1 fruit fly cellular context compared by ENCODE assay signal in genomic region chr3R:31696664-31697063, dm6.
TF ChIP-seq lines count a peak whose summit lies in the region.

No protein-coding gene starts in this region.

TF ChIP-seq in whole organism, embryonic, 481 proteins besides CTCF, POLR2A, EP300 and RAD21 (continued from another document and continues in another):
- TF ChIP-seq Stat92E (GFP tag; optimal IDR thresholded peaks at IDR 0.05; lab: Kevin White, UChicago) = no peak
- peak; percentile 6 for TF ChIP-seq phol (tag; optimal IDR thresholded peaks at IDR 0.05; lab: Kevin White, UChicago)
- TF ChIP-seq Blimp-1 (GFP tag; optimal IDR thresholded peaks at IDR 0.05; lab: Kevin White, UChicago) = peak; percentile 23
- no peak for TF ChIP-seq wek (GFP tag; optimal IDR thresholded peaks at IDR 0.05; lab: Kevin White, UChicago)
- TF ChIP-seq CG17829 (tag; optimal IDR thresholded peaks at IDR 0.05; lab: Kevin White, UChicago) = peak; percentile 13
- TF ChIP-seq CG34376 (GFP tag; optimal IDR thresholded peaks at IDR 0.05; lab: Kevin White, UChicago) = no peak
- TF ChIP-seq dan (GFP tag; IDR thresholded peaks at IDR 0.05; lab: Robert Waterston, UW) = no peak
- TF ChIP-seq CG9437 (GFP tag; optimal IDR thresholded peaks at IDR 0.05; lab: Kevin White, UChicago) = no peak
- TF ChIP-seq Ravus (GFP tag; IDR thresholded peaks at IDR 0.05; lab: Robert Waterston, UW) = no peak
- no peak for TF ChIP-seq CG6683 (GFP tag; optimal IDR thresholded peaks at IDR 0.05; lab: Kevin White, UChicago)
- no peak for TF ChIP-seq CG1832 (GFP tag; optimal IDR thresholded peaks at IDR 0.05; lab: Kevin White, UChicago)
- TF ChIP-seq CG7372 (GFP tag; IDR thresholded peaks at IDR 0.05; lab: Robert Waterston, UW) = no peak
- TF ChIP-seq kay (GFP tag; optimal IDR thresholded peaks at IDR 0.05; lab: Kevin White, UChicago) = no peak
- no peak for TF ChIP-seq croc (GFP tag; conservative IDR thresholded peaks at IDR 0.05; lab: Robert Waterston, UW)
- no peak for TF ChIP-seq CG7963 (GFP tag; IDR thresholded peaks at IDR 0.05; lab: Robert Waterston, UW; ENCODE audit: partially characterized antibody)
- peak; percentile 24 for TF ChIP-seq CG8388 (GFP tag; optimal IDR thresholded peaks at IDR 0.05; lab: Kevin White, UChicago)
- no peak for TF ChIP-seq CG10366 (GFP tag; IDR thresholded peaks at IDR 0.05; lab: Robert Waterston, UW)
- TF ChIP-seq Antp (GFP tag; optimal IDR thresholded peaks at IDR 0.05; lab: Kevin White, UChicago) = peak; percentile 28
- no peak for TF ChIP-seq vvl (GFP tag; IDR thresholded peaks at IDR 0.05; lab: Robert Waterston, UW)
- TF ChIP-seq lola (GFP tag; optimal IDR thresholded peaks at IDR 0.05; lab: Kevin White, UChicago) = peak in 1 of 3 experiments; percentile 54
- TF ChIP-seq Med (GFP tag; lab: Kevin White, UChicago) = peak; percentile 20
- no peak for TF ChIP-seq Mrtf (GFP tag; IDR thresholded peaks at IDR 0.05; lab: Robert Waterston, UW)
- TF ChIP-seq CG6854 (GFP tag; optimal IDR thresholded peaks at IDR 0.05; lab: Kevin White, UChicago) = no peak
- TF ChIP-seq CG2712 (tag; optimal IDR thresholded peaks at IDR 0.05; lab: Kevin White, UChicago) = peak; percentile 59
- TF ChIP-seq sim (GFP tag; IDR thresholded peaks at IDR 0.05; lab: Robert Waterston, UW) = no peak
- no peak for TF ChIP-seq Oli (tag; optimal IDR thresholded peaks at IDR 0.05; lab: Kevin White, UChicago)
- no peak for TF ChIP-seq E2f2 (GFP tag; IDR thresholded peaks at IDR 0.05; lab: Robert Waterston, UW)
- peak; percentile 18 for TF ChIP-seq CG30403 (GFP tag; optimal IDR thresholded peaks at IDR 0.05; lab: Kevin White, UChicago)
- TF ChIP-seq chif (GFP tag; optimal IDR thresholded peaks at IDR 0.05; lab: Kevin White, UChicago) = peak in 1 of 2 experiments; percentile 26
- no peak for TF ChIP-seq CG14014 (GFP tag; IDR thresholded peaks at IDR 0.05; lab: Robert Waterston, UW)
- TF ChIP-seq sug (tag; optimal IDR thresholded peaks at IDR 0.05; lab: Kevin White, UChicago) = no peak
- TF ChIP-seq CG7556 (GFP tag; optimal IDR thresholded peaks at IDR 0.05; lab: Kevin White, UChicago) = no peak
- TF ChIP-seq CG18764 (GFP tag; optimal IDR thresholded peaks at IDR 0.05; lab: Kevin White, UChicago) = no peak
- no peak for TF ChIP-seq slbo (GFP tag; IDR thresholded peaks at IDR 0.05; lab: Robert Waterston, UW)
- no peak for TF ChIP-seq Abd-B (GFP tag; optimal IDR thresholded peaks at IDR 0.05; lab: Kevin White, UChicago)
- TF ChIP-seq gem (tag; optimal IDR thresholded peaks at IDR 0.05; lab: Kevin White, UChicago) = peak; percentile 51
- TF ChIP-seq MBD-R2 (GFP tag; IDR thresholded peaks at IDR 0.05; lab: Robert Waterston, UW) = no peak
- TF ChIP-seq CG18262 (tag; optimal IDR thresholded peaks at IDR 0.05; lab: Kevin White, UChicago) = peak; percentile 29
- no peak for TF ChIP-seq dimm (GFP tag; IDR thresholded peaks at IDR 0.05; lab: Robert Waterston, UW)
- no peak for TF ChIP-seq slou (GFP tag; optimal IDR thresholded peaks at IDR 0.05; lab: Kevin White, UChicago)
- TF ChIP-seq stwl (tag; optimal IDR thresholded peaks at IDR 0.05; lab: Kevin White, UChicago) = no peak
- no peak for TF ChIP-seq C15 (GFP tag; IDR thresholded peaks at IDR 0.05; lab: Robert Waterston, UW)
- peak; percentile 32 for TF ChIP-seq nmo (GFP tag; optimal IDR thresholded peaks at IDR 0.05; lab: Kevin White, UChicago)
- no peak for TF ChIP-seq CG18011 (GFP tag; optimal IDR thresholded peaks at IDR 0.05; lab: Kevin White, UChicago)
- TF ChIP-seq CG9817 (tag; optimal IDR thresholded peaks at IDR 0.05; lab: Kevin White, UChicago) = no peak
- TF ChIP-seq Elba2 (GFP tag; optimal IDR thresholded peaks at IDR 0.05; lab: Kevin White, UChicago) = no peak
- TF ChIP-seq CG32532 (GFP tag; IDR thresholded peaks at IDR 0.05; lab: Robert Waterston, UW) = no peak
- no peak for TF ChIP-seq Usf (GFP tag; optimal IDR thresholded peaks at IDR 0.05; lab: Kevin White, UChicago)
- no peak for TF ChIP-seq H15 (GFP tag; IDR thresholded peaks at IDR 0.05; lab: Robert Waterston, UW)
- no peak for TF ChIP-seq chinmo (GFP tag; IDR thresholded peaks at IDR 0.05; lab: Robert Waterston, UW; ENCODE audit: partially characterized antibody)
- TF ChIP-seq Dad (GFP tag; optimal IDR thresholded peaks at IDR 0.05; lab: Kevin White, UChicago) = no peak
- TF ChIP-seq MESR4 (GFP tag; optimal IDR thresholded peaks at IDR 0.05; lab: Kevin White, UChicago) = no peak
- peak; percentile 9 for TF ChIP-seq CG8089 (GFP tag; optimal IDR thresholded peaks at IDR 0.05; lab: Kevin White, UChicago)
- no peak for TF ChIP-seq jigr1 (GFP tag; IDR thresholded peaks at IDR 0.05; lab: Robert Waterston, UW)
- TF ChIP-seq lmd (GFP tag; IDR thresholded peaks at IDR 0.05; lab: Robert Waterston, UW) = no peak
- TF ChIP-seq Ptx1 (GFP tag; IDR thresholded peaks at IDR 0.05; lab: Robert Waterston, UW) = no peak
- TF ChIP-seq CG4404 (GFP tag; IDR thresholded peaks at IDR 0.05; lab: Robert Waterston, UW) = no peak
- TF ChIP-seq CG16779 (GFP tag; IDR thresholded peaks at IDR 0.05; lab: Robert Waterston, UW) = no peak
- TF ChIP-seq CG7357 (GFP tag; IDR thresholded peaks at IDR 0.05; lab: Robert Waterston, UW) = peak; percentile 18; the same call in 1 of the 3 replicates
- TF ChIP-seq Doc2 (GFP tag; IDR thresholded peaks at IDR 0.05; lab: Robert Waterston, UW) = no peak
- no peak for TF ChIP-seq Hey (tag; optimal IDR thresholded peaks at IDR 0.05; lab: Kevin White, UChicago)
- no peak for TF ChIP-seq oc (tag; optimal IDR thresholded peaks at IDR 0.05; lab: Kevin White, UChicago)
- TF ChIP-seq CG12071 (GFP tag; optimal IDR thresholded peaks at IDR 0.05; lab: Kevin White, UChicago) = no peak
- no peak for TF ChIP-seq Poxn (GFP tag; IDR thresholded peaks at IDR 0.05; lab: Robert Waterston, UW)
- TF ChIP-seq bbx (GFP tag; IDR thresholded peaks at IDR 0.05; lab: Robert Waterston, UW; ENCODE audit: partially characterized antibody) = no peak
- no peak for TF ChIP-seq ind (GFP tag; optimal IDR thresholded peaks at IDR 0.05; lab: Kevin White, UChicago)
- TF ChIP-seq CG34224 (GFP tag; IDR thresholded peaks at IDR 0.05; lab: Robert Waterston, UW; ENCODE audit: partially characterized antibody) = no peak
- TF ChIP-seq CG11504 (tag; optimal IDR thresholded peaks at IDR 0.05; lab: Kevin White, UChicago) = no peak
- TF ChIP-seq HmgZ (tag; optimal IDR thresholded peaks at IDR 0.05; lab: Kevin White, UChicago) = no peak
- TF ChIP-seq CG12744 (GFP tag; optimal IDR thresholded peaks at IDR 0.05; lab: Kevin White, UChicago) = no peak
- no peak for TF ChIP-seq Lpt (GFP tag; optimal IDR thresholded peaks at IDR 0.05; lab: Kevin White, UChicago)
- TF ChIP-seq fd64A (GFP tag; optimal IDR thresholded peaks at IDR 0.05; lab: Kevin White, UChicago) = no peak
- no peak for TF ChIP-seq CG11456 (GFP tag; IDR thresholded peaks at IDR 0.05; lab: Robert Waterston, UW)
- TF ChIP-seq zfh1 (GFP tag; IDR thresholded peaks at IDR 0.05; lab: Robert Waterston, UW) = 0 out of 3 replicates have a peak, but pooled peaks have one; percentile 11
- TF ChIP-seq amos (GFP tag; IDR thresholded peaks at IDR 0.05; lab: Robert Waterston, UW; ENCODE audit: partially characterized antibody) = no peak
- TF ChIP-seq p53 (GFP tag; optimal IDR thresholded peaks at IDR 0.05; lab: Kevin White, UChicago) = no peak
- TF ChIP-seq NC2α (GFP tag; optimal IDR thresholded peaks at IDR 0.05; lab: Kevin White, UChicago) = no peak
- TF ChIP-seq exex (tag; optimal IDR thresholded peaks at IDR 0.05; lab: Kevin White, UChicago) = no peak
- no peak for TF ChIP-seq ewg (GFP tag; optimal IDR thresholded peaks at IDR 0.05; lab: Kevin White, UChicago)
- TF ChIP-seq Ets65A (GFP tag; lab: Kevin White, UChicago) = peak; percentile 54
- TF ChIP-seq CG2202 (tag; optimal IDR thresholded peaks at IDR 0.05; lab: Kevin White, UChicago) = peak; percentile 15
- no peak for TF ChIP-seq Mes4 (GFP tag; optimal IDR thresholded peaks at IDR 0.05; lab: Kevin White, UChicago)
- peak; percentile 6 for TF ChIP-seq CG6254 (GFP tag; optimal IDR thresholded peaks at IDR 0.05; lab: Kevin White, UChicago)
- TF ChIP-seq grau (tag; optimal IDR thresholded peaks at IDR 0.05; lab: Kevin White, UChicago) = peak; percentile 18
- TF ChIP-seq bab2 (GFP tag; optimal IDR thresholded peaks at IDR 0.05; lab: Kevin White, UChicago) = no peak
- TF ChIP-seq unpg (GFP tag; optimal IDR thresholded peaks at IDR 0.05; lab: Kevin White, UChicago) = peak; percentile 37
- peak; percentile 11 for TF ChIP-seq CG10209 (GFP tag; optimal IDR thresholded peaks at IDR 0.05; lab: Kevin White, UChicago)
- TF ChIP-seq CG4707 (GFP tag; optimal IDR thresholded peaks at IDR 0.05; lab: Kevin White, UChicago) = no peak
- TF ChIP-seq CG17328 (GFP tag; IDR thresholded peaks at IDR 0.05; lab: Robert Waterston, UW) = peak; percentile 50; the same call in 1 of the 2 replicates
- peak; percentile 42 for TF ChIP-seq CG12391 (tag; optimal IDR thresholded peaks at IDR 0.05; lab: Kevin White, UChicago)
- no peak for TF ChIP-seq mam (GFP tag; optimal IDR thresholded peaks at IDR 0.05; lab: Kevin White, UChicago)
- peak; percentile 64 for TF ChIP-seq Xrp1 (GFP tag; IDR thresholded peaks at IDR 0.05; lab: Robert Waterston, UW)
- TF ChIP-seq gcm (GFP tag; optimal IDR thresholded peaks at IDR 0.05; lab: Kevin White, UChicago) = no peak
- TF ChIP-seq insv (GFP tag; optimal IDR thresholded peaks at IDR 0.05; lab: Kevin White, UChicago) = no peak
- TF ChIP-seq CG3065 (GFP tag; optimal IDR thresholded peaks at IDR 0.05; lab: Kevin White, UChicago) = no peak
- no peak for TF ChIP-seq NFAT (GFP tag; IDR thresholded peaks at IDR 0.05; lab: Robert Waterston, UW)
- no peak for TF ChIP-seq CG10274 (GFP tag; optimal IDR thresholded peaks at IDR 0.05; lab: Kevin White, UChicago)
- no peak for TF ChIP-seq grn (GFP tag; optimal IDR thresholded peaks at IDR 0.05; lab: Kevin White, UChicago)
- peak; percentile 33; the same call in 1 of the 2 replicates for TF ChIP-seq sisA (GFP tag; IDR thresholded peaks at IDR 0.05; lab: Robert Waterston, UW)
- no peak for TF ChIP-seq pum (GFP tag; optimal IDR thresholded peaks at IDR 0.05; lab: Kevin White, UChicago)
- TF ChIP-seq so (GFP tag; IDR thresholded peaks at IDR 0.05; lab: Robert Waterston, UW) = no peak
- TF ChIP-seq CG17802 (tag; optimal IDR thresholded peaks at IDR 0.05; lab: Kevin White, UChicago) = no peak
- peak; percentile 22 for TF ChIP-seq Xbp1 (GFP tag; optimal IDR thresholded peaks at IDR 0.05; lab: Kevin White, UChicago)
- TF ChIP-seq zen (tag; optimal IDR thresholded peaks at IDR 0.05; lab: Kevin White, UChicago) = no peak
- peak; percentile 33 for TF ChIP-seq CG10979 (tag; optimal IDR thresholded peaks at IDR 0.05; lab: Kevin White, UChicago)
- TF ChIP-seq CG4328 (GFP tag; optimal IDR thresholded peaks at IDR 0.05; lab: Kevin White, UChicago) = no peak
- no peak for TF ChIP-seq CG11696 (GFP tag; IDR thresholded peaks at IDR 0.05; lab: Robert Waterston, UW)
- no peak for TF ChIP-seq Awh (GFP tag; IDR thresholded peaks at IDR 0.05; lab: Robert Waterston, UW)
- no peak for TF ChIP-seq CG15269 (tag; optimal IDR thresholded peaks at IDR 0.05; lab: Kevin White, UChicago)
- 0 out of 3 replicates have a peak, but pooled peaks have one; percentile 38 for TF ChIP-seq CG17361 (GFP tag; IDR thresholded peaks at IDR 0.05; lab: Robert Waterston, UW)
- TF ChIP-seq row (GFP tag; IDR thresholded peaks at IDR 0.05; lab: Robert Waterston, UW) = peak; percentile 50; the same call in 2 of the 3 replicates
- TF ChIP-seq pita (GFP tag; optimal IDR thresholded peaks at IDR 0.05; lab: Kevin White, UChicago) = no peak
- no peak for TF ChIP-seq wor (GFP tag; IDR thresholded peaks at IDR 0.05; lab: Robert Waterston, UW)
- TF ChIP-seq CG1603 (tag; optimal IDR thresholded peaks at IDR 0.05; lab: Kevin White, UChicago) = peak; percentile 69
- no peak for TF ChIP-seq hkb (optimal IDR thresholded peaks at IDR 0.05; lab: Kevin White, UChicago)
- TF ChIP-seq hkb (GFP tag; IDR thresholded peaks at IDR 0.05; lab: Robert Waterston, UW) = no peak
- no peak for TF ChIP-seq CG6654 (GFP tag; optimal IDR thresholded peaks at IDR 0.05; lab: Kevin White, UChicago)
- no peak for TF ChIP-seq CG12219 (GFP tag; optimal IDR thresholded peaks at IDR 0.05; lab: Kevin White, UChicago)
- TF ChIP-seq dati (GFP tag; IDR thresholded peaks at IDR 0.05; lab: Robert Waterston, UW) = no peak
- no peak for TF ChIP-seq HLH3B (GFP tag; IDR thresholded peaks at IDR 0.05; lab: Robert Waterston, UW)
- TF ChIP-seq CG15011 (GFP tag; optimal IDR thresholded peaks at IDR 0.05; lab: Kevin White, UChicago) = no peak
- no peak for TF ChIP-seq Dref (GFP tag; IDR thresholded peaks at IDR 0.05; lab: Robert Waterston, UW)
- TF ChIP-seq CG8944 (GFP tag; optimal IDR thresholded peaks at IDR 0.05; lab: Kevin White, UChicago) = no peak
- no peak for TF ChIP-seq Oaz (GFP tag; IDR thresholded peaks at IDR 0.05; lab: Robert Waterston, UW)
- TF ChIP-seq Six4 (GFP tag; optimal IDR thresholded peaks at IDR 0.05; lab: Kevin White, UChicago) = no peak
- TF ChIP-seq HmgD (GFP tag; optimal IDR thresholded peaks at IDR 0.05; lab: Kevin White, UChicago) = no peak
- no peak for TF ChIP-seq CG12769 (tag; optimal IDR thresholded peaks at IDR 0.05; lab: Kevin White, UChicago)
- TF ChIP-seq CG10267 (tag; optimal IDR thresholded peaks at IDR 0.05; lab: Kevin White, UChicago) = no peak
- TF ChIP-seq CG5953 (GFP tag; IDR thresholded peaks at IDR 0.05; lab: Robert Waterston, UW) = no peak
- peak; percentile 40; the same call in 1 of the 2 replicates for TF ChIP-seq CG31441 (GFP tag; IDR thresholded peaks at IDR 0.05; lab: Robert Waterston, UW)
- TF ChIP-seq D19A (tag; optimal IDR thresholded peaks at IDR 0.05; lab: Kevin White, UChicago) = no peak
- no peak for TF ChIP-seq aop (GFP tag; IDR thresholded peaks at IDR 0.05; lab: Robert Waterston, UW)
- no peak for TF ChIP-seq h (optimal IDR thresholded peaks at IDR 0.05; lab: Kevin White, UChicago)
- TF ChIP-seq CG13123 (GFP tag; optimal IDR thresholded peaks at IDR 0.05; lab: Kevin White, UChicago) = no peak
- TF ChIP-seq pnt (GFP tag; optimal IDR thresholded peaks at IDR 0.05; lab: Kevin White, UChicago) = no peak
- no peak for TF ChIP-seq CkIIα-i1 (GFP tag; IDR thresholded peaks at IDR 0.05; lab: Robert Waterston, UW)
- no peak for TF ChIP-seq Scr (GFP tag; IDR thresholded peaks at IDR 0.05; lab: Robert Waterston, UW; ENCODE audit: partially characterized antibody)
- no peak for TF ChIP-seq ap (GFP tag; IDR thresholded peaks at IDR 0.05; lab: Robert Waterston, UW)
- TF ChIP-seq nerfin-1 (tag; optimal IDR thresholded peaks at IDR 0.05; lab: Kevin White, UChicago) = no peak
- TF ChIP-seq az2 (GFP tag; optimal IDR thresholded peaks at IDR 0.05; lab: Kevin White, UChicago) = peak; percentile 22
